Worm (Caenorhabditis elegans): ENCODE results near the gene B0035.18.

Gene B0035.18

ce11 chrIV:11351563-11351962 lies 31.5 kb downstream of the B0035.18 start:
- TF ChIP-seq ceh-13 (GFP tag; optimal IDR thresholded peaks at IDR 0.05) (no peak), tbx-37 (GFP tag; conservative IDR thresholded peaks at IDR 0.05) (no peak), ets-7 (tag; optimal IDR thresholded peaks at IDR 0.05) (no peak), pes-1 (GFP tag; IDR thresholded peaks at IDR 0.05) (no peak), scrt-1 (GFP tag; IDR thresholded peaks at IDR 0.05) (no peak), hmbx-1 (tag; optimal IDR thresholded peaks at IDR 0.05) (no peak), aly-1 (tag; optimal IDR thresholded peaks at IDR 0.05) (no peak), ceh-36 (tag; optimal IDR thresholded peaks at IDR 0.05) (no peak), ama-1 (optimal IDR thresholded peaks at IDR 0.05) (no peak), hmg-4 (GFP tag; optimal IDR thresholded peaks at IDR 0.05) (no peak), tra-4 (tag; optimal IDR thresholded peaks at IDR 0.05) (no peak), tbx-11 (GFP tag; IDR thresholded peaks at IDR 0.05) (no peak), hnd-1 (tag; optimal IDR thresholded peaks at IDR 0.05) (no peak), B0310.2 (tag; optimal IDR thresholded peaks at IDR 0.05) (no peak), F13C5.2 (tag; optimal IDR thresholded peaks at IDR 0.05) (no peak), sea-1 (GFP tag; conservative IDR thresholded peaks at IDR 0.05) (no peak), flt-1 (GFP tag; IDR thresholded peaks at IDR 0.05) (no peak)

- TF ChIP-seq sea-1 (GFP tag; conservative IDR thresholded peaks at IDR 0.05) (no peak), pes-1 (GFP tag; IDR thresholded peaks at IDR 0.05) (no peak), ceh-36 (tag; optimal IDR thresholded peaks at IDR 0.05) (no peak), tra-4 (tag; optimal IDR thresholded peaks at IDR 0.05) (no peak), F13C5.2 (tag; optimal IDR thresholded peaks at IDR 0.05) (no peak), aly-1 (tag; optimal IDR thresholded peaks at IDR 0.05) (no peak), flt-1 (GFP tag; IDR thresholded peaks at IDR 0.05) (no peak), ceh-13 (GFP tag; optimal IDR thresholded peaks at IDR 0.05) (no peak), hmbx-1 (tag; optimal IDR thresholded peaks at IDR 0.05) (no peak), hnd-1 (tag; optimal IDR thresholded peaks at IDR 0.05) (no peak), hmg-4 (GFP tag; optimal IDR thresholded peaks at IDR 0.05) (no peak), ets-7 (tag; optimal IDR thresholded peaks at IDR 0.05) (no peak), tbx-11 (GFP tag; IDR thresholded peaks at IDR 0.05) (no peak), B0310.2 (tag; optimal IDR thresholded peaks at IDR 0.05) (no peak), scrt-1 (GFP tag; IDR thresholded peaks at IDR 0.05) (no peak), tbx-37 (GFP tag; conservative IDR thresholded peaks at IDR 0.05) (no peak), ama-1 (optimal IDR thresholded peaks at IDR 0.05) (no peak)
These were observed 32.7 kb downstream of the B0035.18 start for ce11 chrIV:11352768-11353167.

ce11 chrIV:11353946-11354458 lies 33.9 kb downstream of the B0035.18 start, which contains the start of gene T01G1.2:
T01G1.2 (plus strand) TSS chrIV:11354408.
- TF ChIP-seq hmg-4 (GFP tag; optimal IDR thresholded peaks at IDR 0.05) (no peak), aly-1 (tag; optimal IDR thresholded peaks at IDR 0.05) (no peak), flt-1 (GFP tag; IDR thresholded peaks at IDR 0.05) (no peak), ceh-36 (tag; optimal IDR thresholded peaks at IDR 0.05) (no peak), tra-4 (tag; optimal IDR thresholded peaks at IDR 0.05) (no peak), tbx-37 (GFP tag; conservative IDR thresholded peaks at IDR 0.05) (no peak), ets-7 (tag; optimal IDR thresholded peaks at IDR 0.05) (no peak), ceh-13 (GFP tag; optimal IDR thresholded peaks at IDR 0.05) (no peak), tbx-11 (GFP tag; IDR thresholded peaks at IDR 0.05) (no peak), B0310.2 (tag; optimal IDR thresholded peaks at IDR 0.05) (no peak), F13C5.2 (tag; optimal IDR thresholded peaks at IDR 0.05) (no peak), ama-1 (optimal IDR thresholded peaks at IDR 0.05) (no peak)

ce11 chrIV:11359769-11360168 lies 39.7 kb downstream of the B0035.18 start, which contains the start of gene klp-12:
klp-12 (minus strand) TSS chrIV:11359869.
- TF ChIP-seq flt-1 (GFP tag; IDR thresholded peaks at IDR 0.05), result no peak
- no peak for TF ChIP-seq F13C5.2 (tag; optimal IDR thresholded peaks at IDR 0.05)
- TF ChIP-seq tra-4 (tag; optimal IDR thresholded peaks at IDR 0.05), result no peak
- TF ChIP-seq hnd-1 (tag; optimal IDR thresholded peaks at IDR 0.05), result no peak
- TF ChIP-seq ama-1 (optimal IDR thresholded peaks at IDR 0.05), result no peak
- TF ChIP-seq aly-1 (tag; optimal IDR thresholded peaks at IDR 0.05), result no peak
- TF ChIP-seq hmg-4 (GFP tag; optimal IDR thresholded peaks at IDR 0.05), result no peak

ce11 chrIV:11361409-11361808 lies 41.3 kb downstream of the B0035.18 start, which contains the start of gene T01G1.4:
T01G1.4 (minus strand) TSS chrIV:11361509.
- no peak for TF ChIP-seq flt-1 (GFP tag; IDR thresholded peaks at IDR 0.05)
- TF ChIP-seq pes-1 (GFP tag; IDR thresholded peaks at IDR 0.05), result no peak
- no peak for TF ChIP-seq ceh-13 (GFP tag; optimal IDR thresholded peaks at IDR 0.05)
- no peak for TF ChIP-seq ceh-36 (tag; optimal IDR thresholded peaks at IDR 0.05)
- TF ChIP-seq sea-1 (GFP tag; conservative IDR thresholded peaks at IDR 0.05), result no peak
- no peak for TF ChIP-seq tra-4 (tag; optimal IDR thresholded peaks at IDR 0.05)
- TF ChIP-seq scrt-1 (GFP tag; IDR thresholded peaks at IDR 0.05), result no peak
- no peak for TF ChIP-seq F13C5.2 (tag; optimal IDR thresholded peaks at IDR 0.05)

- TF ChIP-seq ceh-13 (GFP tag; optimal IDR thresholded peaks at IDR 0.05) (no peak), pes-1 (GFP tag; IDR thresholded peaks at IDR 0.05) (no peak), hnd-1 (tag; optimal IDR thresholded peaks at IDR 0.05) (no peak), ets-7 (tag; optimal IDR thresholded peaks at IDR 0.05) (no peak), B0310.2 (tag; optimal IDR thresholded peaks at IDR 0.05) (no peak), aly-1 (tag; optimal IDR thresholded peaks at IDR 0.05) (no peak)
These were observed 43.9 kb downstream of the B0035.18 start for ce11 chrIV:11363806-11364562.
